Worm (Caenorhabditis elegans): ENCODE data around the gene F54A3.2.

ce11 chrII:2253676-2254075 lies 10.2 kb downstream of the F54A3.2 start:
- no peak for TF ChIP-seq tra-4 (tag; optimal IDR thresholded peaks at IDR 0.05)
- TF ChIP-seq ama-1 (optimal IDR thresholded peaks at IDR 0.05): no peak
- TF ChIP-seq sea-1 (GFP tag; conservative IDR thresholded peaks at IDR 0.05): no peak
- no peak for TF ChIP-seq tbx-11 (GFP tag; IDR thresholded peaks at IDR 0.05)
- TF ChIP-seq F13C5.2 (tag; optimal IDR thresholded peaks at IDR 0.05): no peak
- TF ChIP-seq aly-1 (tag; optimal IDR thresholded peaks at IDR 0.05): no peak
- no peak for TF ChIP-seq ceh-36 (tag; optimal IDR thresholded peaks at IDR 0.05)
- TF ChIP-seq ceh-13 (GFP tag; optimal IDR thresholded peaks at IDR 0.05): no peak
- TF ChIP-seq pes-1 (GFP tag; IDR thresholded peaks at IDR 0.05): no peak
- TF ChIP-seq B0310.2 (tag; optimal IDR thresholded peaks at IDR 0.05): no peak
- no peak for TF ChIP-seq flt-1 (GFP tag; IDR thresholded peaks at IDR 0.05)
- TF ChIP-seq hmbx-1 (tag; optimal IDR thresholded peaks at IDR 0.05): no peak
- TF ChIP-seq ets-7 (tag; optimal IDR thresholded peaks at IDR 0.05): no peak

Data from whole organism, early embryonic.